Worm (Caenorhabditis elegans): ENCODE results near the gene ncx-10.

ce11 chrV:7901222-7901621 is 31.7 kb downstream of the ncx-10 start:
- TF ChIP-seq ztf-11 (tag; optimal IDR thresholded peaks at IDR 0.05) (no peak), elt-3 (tag; optimal IDR thresholded peaks at IDR 0.05) (no peak), nhr-237 (tag; optimal IDR thresholded peaks at IDR 0.05) (no peak)
